Worm (Caenorhabditis elegans): ENCODE data around the gene F28F9.2.

ce11 chrIV:3794437-3794836, 45.1 kb upstream of the F28F9.2 start, which contains the start of gene K09B3.1:
- TF ChIP-seq madf-2 (tag; optimal IDR thresholded peaks at IDR 0.05) (no peak), ets-4 (tag; optimal IDR thresholded peaks at IDR 0.05) (no peak)

All from whole organism, late embryonic.